Fruit fly (Drosophila melanogaster) whole organism, adult: Measurements from ENCODE around the gene Pvf2.

Experiments used
- Clk ChIP-seq: fragments of 200-800 bp; sonication (Bioruptor generic); optimal IDR thresholded peaks from 2 replicates; lab custom pipeline; 2017; ENCODE audit warnings: missing biosample characterization, missing genetic modification characterization
- Crg-1 ChIP-seq: fragments of 200-800 bp; sonication (Bioruptor generic); optimal IDR thresholded peaks from 2 replicates; lab custom pipeline; 2016; ENCODE audit warnings: missing biosample characterization, missing genetic modification characterization
- Hr96 ChIP-seq: fragments of 200-800 bp; sonication (Bioruptor generic); optimal IDR thresholded peaks from 2 replicates; lab custom pipeline; 2016; ENCODE audit warnings: missing biosample characterization, missing genetic modification characterization

dm6 chr2L:7084410-7084809 lies at the start of gene Pvf2:
- TF ChIP-seq Hr96: no peak
- no peak for TF ChIP-seq Crg-1 (GFP tag; lab: Kevin White, UChicago)
- no peak for TF ChIP-seq Clk (GFP tag; lab: Kevin White, UChicago)
